Fruit fly (Drosophila melanogaster): ENCODE measurements around the gene Clp.

Gene Clp

dm6 chr2L:852647-853111, 32.9 kb downstream of the Clp start, which contains the start of the genes CG4291 and kraken (continued):
- TF ChIP-seq aop (GFP tag; IDR thresholded peaks at IDR 0.05) (peak; percentile 62; the same call in 1 of the 2 replicates), Dfd (GFP tag; optimal IDR thresholded peaks at IDR 0.05) (no peak), tup (GFP tag; optimal IDR thresholded peaks at IDR 0.05) (no peak), CG11695 (GFP tag; IDR thresholded peaks at IDR 0.05) (no peak), CG14667 (GFP tag; IDR thresholded peaks at IDR 0.05) (peak; percentile 26; the same call in 1 of the 2 replicates), Bteb2 (GFP tag; optimal IDR thresholded peaks at IDR 0.05) (peak; percentile 54), CG1603 (tag; optimal IDR thresholded peaks at IDR 0.05) (peak; percentile 81), nerfin-2 (GFP tag; IDR thresholded peaks at IDR 0.05; ENCODE audit: partially characterized antibody) (0 out of 2 replicates have a peak, but pooled peaks have one; percentile 31), CG1233 (GFP tag; optimal IDR thresholded peaks at IDR 0.05) (peak; percentile 2), CG34224 (GFP tag; IDR thresholded peaks at IDR 0.05; ENCODE audit: partially characterized antibody) (0 out of 3 replicates have a peak, but pooled peaks have one; percentile 41), seq (GFP tag; IDR thresholded peaks at IDR 0.05) (no peak), CG10321 (GFP tag; IDR thresholded peaks at IDR 0.05) (peak; percentile 42; the same call in 1 of the 2 replicates), Atf-2 (GFP tag; optimal IDR thresholded peaks at IDR 0.05) (no peak), zfh1 (GFP tag; IDR thresholded peaks at IDR 0.05) (peak; percentile 42; the same call in 1 of the 3 replicates), CG1602 (GFP tag; optimal IDR thresholded peaks at IDR 0.05) (peak; percentile 29), lola (GFP tag; optimal IDR thresholded peaks at IDR 0.05) (peak in 1 of 3 experiments; percentile 4), CG4617 (GFP tag; optimal IDR thresholded peaks at IDR 0.05; ENCODE audit: borderline replicate concordance) (peak; percentile 94), dmrt11E (tag; optimal IDR thresholded peaks at IDR 0.05) (peak; percentile 6), otp (GFP tag; IDR thresholded peaks at IDR 0.05) (no peak), CG43689 (GFP tag; IDR thresholded peaks at IDR 0.05) (no peak), ap (GFP tag; IDR thresholded peaks at IDR 0.05) (no peak), Xbp1 (GFP tag; optimal IDR thresholded peaks at IDR 0.05) (peak; percentile 68), fu2 (GFP tag; optimal IDR thresholded peaks at IDR 0.05) (peak; percentile 39), CG2199 (GFP tag; IDR thresholded peaks at IDR 0.05) (peak; percentile 57; the same call in 1 of the 3 replicates), Ada2b (GFP tag; IDR thresholded peaks at IDR 0.05) (0 out of 2 replicates have a peak, but pooled peaks have one; percentile 24), Sox100B (GFP tag; optimal IDR thresholded peaks at IDR 0.05) (no peak), Lhr (GFP tag; optimal IDR thresholded peaks at IDR 0.05) (peak; percentile 23), Myb (GFP tag; optimal IDR thresholded peaks at IDR 0.05) (peak; percentile 61), ken (GFP tag; IDR thresholded peaks at IDR 0.05) (peak; percentile 63; the same call in 2 of the 3 replicates), CG12942 (GFP tag; optimal IDR thresholded peaks at IDR 0.05) (peak; percentile 15), Aef1 (GFP tag; IDR thresholded peaks at IDR 0.05) (peak; percentile 56), zfh2 (GFP tag; optimal IDR thresholded peaks at IDR 0.05) (peak; percentile 67), ac (GFP tag; optimal IDR thresholded peaks at IDR 0.05) (no peak), CG13775 (GFP tag; optimal IDR thresholded peaks at IDR 0.05) (no peak), shn (GFP tag; optimal IDR thresholded peaks at IDR 0.05) (peak; percentile 59), unpg (GFP tag; optimal IDR thresholded peaks at IDR 0.05) (peak; percentile 44), dysf (GFP tag; IDR thresholded peaks at IDR 0.05) (peak; percentile 60; the same call in 2 of the 3 replicates), PHDP (tag; optimal IDR thresholded peaks at IDR 0.05) (peak; percentile 48), CG6813 (GFP tag; optimal IDR thresholded peaks at IDR 0.05) (no peak), CG4282 (GFP tag; optimal IDR thresholded peaks at IDR 0.05) (no peak), CG9876 (GFP tag; optimal IDR thresholded peaks at IDR 0.05) (no peak), row (GFP tag; IDR thresholded peaks at IDR 0.05) (peak; percentile 88), crc (GFP tag; optimal IDR thresholded peaks at IDR 0.05) (peak; percentile 32), CG17385 (GFP tag; optimal IDR thresholded peaks at IDR 0.05) (peak; percentile 41), CG3407 (GFP tag; optimal IDR thresholded peaks at IDR 0.05) (no peak), CG9215 (GFP tag; IDR thresholded peaks at IDR 0.05) (peak; percentile 37; the same call in 1 of the 2 replicates), Mad (GFP tag; optimal IDR thresholded peaks at IDR 0.05) (peak; percentile 35), tll (GFP tag; optimal IDR thresholded peaks at IDR 0.05) (no peak), CG13287 (GFP tag; IDR thresholded peaks at IDR 0.05; ENCODE audit: partially characterized antibody) (peak; percentile 64), Sin3A (optimal IDR thresholded peaks at IDR 0.05) (peak; percentile 34)
